Fruit fly (Drosophila melanogaster) whole organism, prepupa: ENCODE results near the gene Ufsp2.

ENCODE experiments used
- CG4318 ChIP-seq: fragments of 200-800 bp; sonication (Bioruptor generic); optimal IDR thresholded peaks from 3 replicates; lab custom pipeline; 2017; ENCODE audit warnings: missing biosample characterization, mild to moderate bottlenecking, missing genetic modification characterization
- CG7368 ChIP-seq: fragments of 200-800 bp; sonication (Bioruptor generic); optimal IDR thresholded peaks from 3 replicates; lab custom pipeline; 2016; ENCODE audit warnings: missing biosample characterization, missing genetic modification characterization
- Eip75B ChIP-seq: fragments of 200-800 bp; sonication (Bioruptor generic); optimal IDR thresholded peaks from 3 replicates; lab custom pipeline; 2016; ENCODE audit warnings: missing biosample characterization, missing genetic modification characterization
- Ets96B ChIP-seq: fragments of 200-800 bp; optimal IDR thresholded peaks from 2 replicates; lab custom pipeline; 2019; ENCODE audit warnings: missing biosample characterization, mild to moderate bottlenecking, missing genetic modification characterization, moderate library complexity
- Hr38 ChIP-seq: sonication (Bioruptor generic); optimal IDR thresholded peaks from 2 replicates; lab custom pipeline; 2016; ENCODE audit warnings: missing biosample characterization, missing genetic modification characterization
- OdsH ChIP-seq: fragments of 200-800 bp; sonication (Bioruptor generic); optimal IDR thresholded peaks from 3 replicates; lab custom pipeline; 2016; ENCODE audit warnings: missing biosample characterization, missing genetic modification characterization
- acj6 ChIP-seq: fragments of 200-800 bp; sonication (Bioruptor generic); optimal IDR thresholded peaks from 3 replicates; lab custom pipeline; 2016; ENCODE audit warnings: missing biosample characterization, missing genetic modification characterization
- dac ChIP-seq: fragments of 200-800 bp; sonication (Bioruptor generic); optimal IDR thresholded peaks from 2 replicates; lab custom pipeline; 2017; ENCODE audit warnings: missing biosample characterization, mild to moderate bottlenecking, missing genetic modification characterization
- pdm3 ChIP-seq: fragments of 200-800 bp; sonication (Bioruptor generic); optimal IDR thresholded peaks from 3 replicates; lab custom pipeline; 2016; ENCODE audit warnings: missing biosample characterization, missing genetic modification characterization

DNA sequence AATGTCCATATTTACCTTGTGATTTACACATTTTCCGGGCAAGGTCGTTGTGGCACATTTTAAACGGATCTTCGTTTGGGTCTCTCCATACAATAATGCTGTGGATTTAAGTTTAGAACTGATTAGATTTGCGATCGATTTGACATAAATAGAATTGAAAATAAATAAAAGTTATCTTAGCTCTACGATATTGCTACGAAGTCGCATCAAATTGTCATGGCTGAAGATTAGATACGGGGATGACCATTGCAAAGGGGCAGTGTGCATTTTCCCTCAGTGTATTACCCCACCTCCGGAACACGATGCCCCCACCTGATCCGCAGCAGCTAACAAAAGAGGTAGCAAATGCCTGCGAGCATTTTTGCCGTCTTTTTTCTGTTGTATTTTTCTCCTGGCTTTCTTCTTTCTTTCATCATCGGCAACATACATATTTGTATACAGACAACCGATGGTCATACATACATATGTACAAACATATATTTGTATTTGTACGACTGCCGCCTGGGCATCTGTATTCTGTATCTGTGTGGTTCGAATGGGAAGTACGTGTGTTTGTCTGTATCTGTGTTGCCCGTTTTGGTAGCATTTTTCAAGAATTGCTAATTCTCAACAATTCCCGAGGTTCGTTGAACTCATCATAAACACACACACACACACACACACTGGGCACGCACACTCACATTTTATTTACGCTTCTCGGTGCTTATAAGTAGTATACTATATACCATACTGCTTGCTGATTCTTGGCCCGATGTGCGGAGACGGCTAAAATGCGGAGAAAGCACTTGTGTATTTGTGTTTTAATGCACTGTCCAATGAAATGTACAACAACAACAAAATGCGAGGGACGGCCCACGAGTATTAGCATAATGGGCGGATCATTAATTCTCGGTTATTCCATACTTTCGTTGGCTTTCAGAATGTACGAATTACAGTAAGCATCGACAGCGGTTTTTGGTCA, 31.6 kb upstream of the Ufsp2 start:
- no peak for TF ChIP-seq Ets96B
- no peak for TF ChIP-seq dac
- no peak for TF ChIP-seq CG7368
- peak; percentile 33 for TF ChIP-seq OdsH
- TF ChIP-seq Eip75B (GFP tag; lab: Kevin White, UChicago), result peak; percentile 12
- no peak for TF ChIP-seq Hr38 (GFP tag; lab: Kevin White, UChicago)
- TF ChIP-seq CG4318, result peak; percentile 50
- peak; percentile 37 for TF ChIP-seq acj6
- TF ChIP-seq pdm3, result peak; percentile 7
